Fruit fly (Drosophila melanogaster) whole organism, embryonic: ENCODE measurements around the gene CG31321.
A peak's percentile ranks its signal among the peaks of the same experiment; 100 is the strongest.

Experiments used
- ATbp ChIP-seq: fragments of 200-800 bp; sonication (Bioruptor generic); optimal IDR thresholded peaks from 2 replicates; lab custom pipeline; 2017; ENCODE audit warnings: missing biosample characterization, mild to moderate bottlenecking, missing genetic modification characterization, missing genetic modification reagents
- CG10147 ChIP-seq: fragments of 200-800 bp; sonication (Bioruptor generic); optimal IDR thresholded peaks from 2 replicates; lab custom pipeline; 2019; ENCODE audit warnings: missing biosample characterization, mild to moderate bottlenecking, missing genetic modification characterization, moderate library complexity
- CG10274 ChIP-seq: fragments of 200-800 bp; sonication (Bioruptor generic); optimal IDR thresholded peaks from 3 replicates; lab custom pipeline; 2017; ENCODE audit warnings: missing biosample characterization, mild to moderate bottlenecking, missing genetic modification characterization
- CG10959 ChIP-seq: fragments of 200-800 bp; sonication (Bioruptor generic); IDR thresholded peaks from 2 replicates; pipeline ENCODE4 v1.3.6; 2022; ENCODE audit warnings: missing biosample characterization, missing genetic modification characterization
- CG10979 ChIP-seq: fragments of 200-800 bp; sonication (Bioruptor generic); optimal IDR thresholded peaks from 2 replicates; lab custom pipeline; 2018; ENCODE audit warnings: missing biosample characterization, mild to moderate bottlenecking, missing genetic modification characterization, moderate library complexity
- CG12155 ChIP-seq: fragments of 200-800 bp; sonication (Bioruptor generic); optimal IDR thresholded peaks from 3 replicates; lab custom pipeline; 2016; ENCODE audit warnings: missing biosample characterization, missing genetic modification characterization
- CG12299 ChIP-seq: fragments of 200-800 bp; sonication (Bioruptor generic); optimal IDR thresholded peaks from 2 replicates; lab custom pipeline; 2018; ENCODE audit warnings: missing biosample characterization, mild to moderate bottlenecking, missing genetic modification characterization
- CG13287 ChIP-seq: fragments of 200-800 bp; sonication (Bioruptor generic); IDR thresholded peaks from 2 replicates; pipeline ENCODE4 v1.3.6; 2022; ENCODE audit warnings: missing biosample characterization, missing genetic modification characterization; ENCODE audit not compliant: partially characterized antibody
- CG13894 ChIP-seq: fragments of 200-800 bp; sonication (Bioruptor generic); optimal IDR thresholded peaks from 3 replicates; lab custom pipeline; 2018; ENCODE audit warnings: missing biosample characterization, mild to moderate bottlenecking, missing genetic modification characterization, moderate library complexity
- CG14667 ChIP-seq: fragments of 200-800 bp; sonication (Bioruptor generic); IDR thresholded peaks from 2 replicates; pipeline ENCODE4 v1.3.6; 2022; ENCODE audit warnings: missing biosample characterization, missing genetic modification characterization
- CG1603 ChIP-seq: fragments of 200-800 bp; sonication (Bioruptor generic); optimal IDR thresholded peaks from 2 replicates; lab custom pipeline; 2019; ENCODE audit warnings: missing biosample characterization, mild to moderate bottlenecking, missing genetic modification characterization, moderate library complexity
- CG16813 ChIP-seq: fragments of 200-800 bp; sonication (Bioruptor generic); IDR thresholded peaks from 3 replicates; pipeline ENCODE4 v1.3.6; 2022; ENCODE audit warnings: missing biosample characterization, missing genetic modification characterization; ENCODE audit not compliant: partially characterized antibody
- CG17385 ChIP-seq: fragments of 200-800 bp; sonication (Bioruptor generic); optimal IDR thresholded peaks from 3 replicates; lab custom pipeline; 2018; ENCODE audit warnings: missing biosample characterization, mild to moderate bottlenecking, missing genetic modification characterization
- CG18011 ChIP-seq: fragments of 200-800 bp; sonication (Bioruptor generic); optimal IDR thresholded peaks from 2 replicates; lab custom pipeline; 2017; ENCODE audit warnings: missing biosample characterization, missing genetic modification characterization, mild to moderate bottlenecking, moderate library complexity, missing genotype
- CG3407 ChIP-seq: fragments of 200-800 bp; sonication (Bioruptor generic); optimal IDR thresholded peaks from 2 replicates; lab custom pipeline; 2018; ENCODE audit warnings: missing biosample characterization, mild to moderate bottlenecking, missing genetic modification characterization
- CG4404 ChIP-seq: fragments of 200-800 bp; sonication (Bioruptor generic); IDR thresholded peaks from 2 replicates; pipeline ENCODE4 v1.3.6; 2022; ENCODE audit warnings: missing biosample characterization, missing genetic modification characterization
- CG8089 ChIP-seq: fragments of 200-800 bp; sonication (Bioruptor generic); optimal IDR thresholded peaks from 3 replicates; lab custom pipeline; 2016; ENCODE audit warnings: missing biosample characterization, missing genetic modification characterization
- CG8290 ChIP-seq, 3 experiments: fragments of 200-800 bp; sonication (Bioruptor generic); optimal IDR thresholded peaks; 2 replicates each; lab custom pipeline; 2016 to 2019; ENCODE audit warnings: missing biosample characterization in 3 of 3, missing genetic modification characterization in 3 of 3, mild to moderate bottlenecking in 2 of 3, moderate library complexity in 1 of 3
- CG9797 ChIP-seq: fragments of 200-800 bp; sonication (Bioruptor generic); optimal IDR thresholded peaks from 3 replicates; lab custom pipeline; 2018; ENCODE audit warnings: missing biosample characterization, mild to moderate bottlenecking, missing genetic modification characterization
- CTCF ChIP-seq: fragments of 200-800 bp; sonication (Bioruptor generic); optimal IDR thresholded peaks from 2 replicates; lab custom pipeline; 2017; ENCODE audit warnings: missing biosample characterization, mild to moderate bottlenecking, missing genetic modification characterization, moderate library complexity
- D ChIP-seq, 2 experiments: fragments of 200-800 bp in 1 of 2; fragments of >200 bp in 1 of 2; sonication (Bioruptor generic) in 1 of 2; optimal IDR thresholded peaks; 2 replicates in 1 of 2; 3 replicates in 1 of 2; lab custom pipeline; 2017; ENCODE audit warnings: mild to moderate bottlenecking in 1 of 2, missing biosample characterization in 1 of 2, missing genetic modification characterization in 1 of 2, missing genetic modification reagents in 1 of 2
- E2f2 ChIP-seq: fragments of 200-800 bp; sonication (Bioruptor generic); IDR thresholded peaks from 2 replicates; pipeline ENCODE4 v1.3.6; 2022; ENCODE audit warnings: missing biosample characterization, missing genetic modification characterization
- Hmr ChIP-seq: fragments of 200-800 bp; sonication (Bioruptor generic); optimal IDR thresholded peaks from 3 replicates; lab custom pipeline; 2017; ENCODE audit warnings: mild to moderate bottlenecking, missing biosample characterization, missing genetic modification reagents, missing genetic modification characterization
- Hr51 ChIP-seq, 2 experiments: fragments of 200-800 bp; sonication (Bioruptor generic); optimal IDR thresholded peaks; 2 replicates in 1 of 2; 3 replicates in 1 of 2; lab custom pipeline; 2016 to 2018; ENCODE audit warnings: missing biosample characterization in 2 of 2, missing genetic modification characterization in 2 of 2, mild to moderate bottlenecking in 1 of 2, moderate library complexity in 1 of 2
- MTF-1 ChIP-seq: fragments of 200-800 bp; sonication (Bioruptor generic); optimal IDR thresholded peaks from 2 replicates; lab custom pipeline; 2018; ENCODE audit warnings: missing biosample characterization, mild to moderate bottlenecking, missing genetic modification characterization, borderline replicate concordance
- Meics ChIP-seq: fragments of 200-800 bp; sonication (Bioruptor generic); optimal IDR thresholded peaks from 2 replicates; lab custom pipeline; 2017; ENCODE audit warnings: missing biosample characterization, mild to moderate bottlenecking, missing genetic modification characterization
- NC2α ChIP-seq: fragments of 200-800 bp; sonication (Bioruptor generic); optimal IDR thresholded peaks from 2 replicates; lab custom pipeline; 2016; ENCODE audit warnings: missing biosample characterization, missing genetic modification characterization
- Rfx ChIP-seq: fragments of 200-800 bp; sonication (Bioruptor generic); IDR thresholded peaks from 2 replicates; pipeline ENCODE4 v1.3.6; 2022; ENCODE audit warnings: missing biosample characterization, missing genetic modification characterization
- Taf1 ChIP-seq: fragments of 200-800 bp; sonication (Bioruptor generic); IDR thresholded peaks from 2 replicates; pipeline ENCODE4 v1.3.6; 2022; ENCODE audit warnings: missing biosample characterization, missing genetic modification characterization
- ara ChIP-seq: fragments of 200-800 bp; sonication (Bioruptor generic); IDR thresholded peaks from 2 replicates; pipeline ENCODE4 v1.3.6; 2022; ENCODE audit warnings: missing biosample characterization, missing genetic modification characterization
- bowl ChIP-seq: fragments of 200-800 bp; sonication (Bioruptor generic); IDR thresholded peaks from 2 replicates; pipeline ENCODE4 v1.3.6; 2022; ENCODE audit warnings: missing biosample characterization, missing genetic modification characterization
- ci ChIP-seq: fragments of 200-800 bp; sonication (Bioruptor generic); IDR thresholded peaks from 3 replicates; pipeline ENCODE4 v1.3.6; 2022; ENCODE audit warnings: missing biosample characterization, missing genetic modification characterization
- da ChIP-seq: fragments of 200-800 bp; sonication (Bioruptor generic); optimal IDR thresholded peaks from 2 replicates; lab custom pipeline; 2016; ENCODE audit warnings: missing biosample characterization, missing genetic modification characterization
- dpn ChIP-seq, 2 experiments: fragments of 200-800 bp; sonication (Bioruptor generic); optimal IDR thresholded peaks; 3 replicates each; lab custom pipeline; 2016; ENCODE audit warnings: missing biosample characterization in 2 of 2, missing genetic modification characterization in 2 of 2
- ewg ChIP-seq: fragments of 200-800 bp; sonication (Bioruptor generic); optimal IDR thresholded peaks from 3 replicates; lab custom pipeline; 2017; ENCODE audit warnings: mild to moderate bottlenecking, missing biosample characterization, missing genetic modification reagents, missing genetic modification characterization
- fd3F ChIP-seq: fragments of 200-800 bp; sonication (Bioruptor generic); optimal IDR thresholded peaks from 2 replicates; lab custom pipeline; 2018; ENCODE audit warnings: missing biosample characterization, mild to moderate bottlenecking, missing genetic modification characterization, moderate library complexity
- ind ChIP-seq: fragments of 200-800 bp; sonication (Bioruptor generic); optimal IDR thresholded peaks from 3 replicates; lab custom pipeline; 2016; ENCODE audit warnings: missing biosample characterization, missing genetic modification characterization
- insv ChIP-seq, 2 experiments: fragments of 200-800 bp; sonication (Bioruptor generic); optimal IDR thresholded peaks; 3 replicates each; lab custom pipeline; 2016 to 2018; ENCODE audit warnings: missing biosample characterization in 2 of 2, missing genetic modification characterization in 2 of 2
- kay ChIP-seq: fragments of 200-800 bp; sonication (Bioruptor generic); optimal IDR thresholded peaks from 2 replicates; lab custom pipeline; 2016; ENCODE audit warnings: missing biosample characterization, missing genetic modification characterization
- luna ChIP-seq: fragments of 200-800 bp; sonication (Bioruptor generic); optimal IDR thresholded peaks from 2 replicates; lab custom pipeline; 2016; ENCODE audit warnings: missing biosample characterization, missing genetic modification characterization
- pum ChIP-seq: fragments of 200-800 bp; sonication (Bioruptor generic); optimal IDR thresholded peaks from 2 replicates; lab custom pipeline; 2016; ENCODE audit warnings: missing biosample characterization, missing genetic modification characterization
- ranshi ChIP-seq: fragments of 200-800 bp; sonication (Bioruptor generic); IDR thresholded peaks from 2 replicates; pipeline ENCODE4 v1.3.6; 2022; ENCODE audit warnings: missing biosample characterization, missing genetic modification characterization
- row ChIP-seq: fragments of 200-800 bp; sonication (Bioruptor generic); IDR thresholded peaks from 3 replicates; pipeline ENCODE4 v1.3.6; 2022; ENCODE audit warnings: missing biosample characterization, missing genetic modification characterization
- sob ChIP-seq: fragments of 200-800 bp; sonication (Bioruptor generic); IDR thresholded peaks from 2 replicates; pipeline ENCODE4 v1.3.6; 2022; ENCODE audit warnings: missing biosample characterization, missing genetic modification characterization
- sqz ChIP-seq: fragments of 200-800 bp; sonication (Bioruptor generic); optimal IDR thresholded peaks from 3 replicates; lab custom pipeline; 2018; ENCODE audit warnings: missing biosample characterization, mild to moderate bottlenecking, missing genetic modification characterization
- tap ChIP-seq: fragments of 200-800 bp; optimal IDR thresholded peaks from 3 replicates; lab custom pipeline; 2019; ENCODE audit warnings: missing biosample characterization, mild to moderate bottlenecking, missing genetic modification characterization, moderate library complexity
- usp ChIP-seq: fragments of >200 bp; optimal IDR thresholded peaks from 2 replicates; lab custom pipeline; 2017; ENCODE audit warnings: missing biosample characterization, missing genetic modification characterization
- wek ChIP-seq: fragments of 200-800 bp; sonication (Bioruptor generic); optimal IDR thresholded peaks from 3 replicates; lab custom pipeline; 2018; ENCODE audit warnings: missing biosample characterization, mild to moderate bottlenecking, missing genetic modification characterization, moderate library complexity

CG31321 gene

DNA sequence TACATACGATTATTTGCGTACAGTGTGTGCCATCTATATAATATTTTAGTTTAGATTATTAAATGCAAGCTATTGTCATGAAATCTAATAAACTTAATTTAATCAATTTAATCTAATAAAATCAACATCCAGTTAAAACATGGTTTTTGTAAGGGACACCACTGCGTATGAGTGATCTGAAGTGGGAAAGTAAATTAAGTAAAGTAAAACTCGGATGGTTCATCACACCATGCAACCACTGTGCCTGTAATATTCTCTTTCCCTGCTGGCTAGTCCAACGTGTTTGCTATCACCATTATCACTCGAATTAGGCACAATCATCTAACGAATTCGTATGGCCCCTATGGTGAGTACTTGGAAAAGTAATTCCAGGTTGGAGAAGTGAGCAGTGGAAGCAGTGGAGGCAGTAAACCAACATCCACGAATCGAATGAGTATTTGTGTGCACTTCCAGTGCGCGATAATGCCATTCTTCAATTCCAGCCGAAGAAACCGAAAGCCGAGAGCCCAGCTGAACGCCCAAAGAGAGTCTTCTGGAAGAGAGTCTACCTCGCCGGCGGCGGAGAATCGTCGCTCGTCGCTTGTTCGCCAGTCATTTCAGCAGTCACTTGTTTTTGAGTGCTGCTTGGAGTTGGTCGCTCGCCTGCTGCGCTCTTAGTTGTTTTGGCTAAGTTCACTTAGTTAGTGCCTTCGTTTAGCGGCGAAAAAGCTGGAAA lies 21.3 kb upstream of the CG31321 start, which contains the start of gene red (continued):
- TF ChIP-seq da (GFP tag; lab: Kevin White, UChicago): no peak
- TF ChIP-seq CTCF (GFP tag; lab: Kevin White, UChicago): peak; percentile 28
- peak; percentile 62 for TF ChIP-seq fd3F
- no peak for TF ChIP-seq D (optimal IDR thresholded peaks at IDR 0.05; lab: Kevin White, UChicago)
- TF ChIP-seq D (GFP tag; optimal IDR thresholded peaks at IDR 0.05; lab: Kevin White, UChicago): peak; percentile 63
- TF ChIP-seq CG10979 (tag; lab: Kevin White, UChicago): peak; percentile 68
- TF ChIP-seq Hr51 (GFP tag; optimal IDR thresholded peaks at IDR 0.05; lab: Kevin White, UChicago): peak; percentile 47 to 84
- TF ChIP-seq ewg (GFP tag; lab: Kevin White, UChicago): peak; percentile 47
- peak; percentile 51; the same call in 1 of the 2 replicates for TF ChIP-seq E2f2
- peak; percentile 64; the same call in 2 of the 3 replicates for TF ChIP-seq ci (GFP tag; lab: Robert Waterston, UW)
- peak; percentile 29 for TF ChIP-seq CG8290 (GFP tag; optimal IDR thresholded peaks at IDR 0.05; lab: Kevin White, UChicago)
- TF ChIP-seq CG8290 (tag; optimal IDR thresholded peaks at IDR 0.05; lab: Kevin White, UChicago): peak in 1 of 2 experiments; percentile 67
- TF ChIP-seq luna (GFP tag; lab: Kevin White, UChicago): no peak
- peak; percentile 49 to 66 for TF ChIP-seq dpn (GFP tag; optimal IDR thresholded peaks at IDR 0.05; lab: Kevin White, UChicago)
- no peak for TF ChIP-seq CG8089 (GFP tag; lab: Kevin White, UChicago)
- TF ChIP-seq wek (GFP tag; lab: Kevin White, UChicago): peak; percentile 26
- TF ChIP-seq Meics (GFP tag; lab: Kevin White, UChicago): peak; percentile 83
- peak; percentile 52 for TF ChIP-seq CG10147
- peak; percentile 76 for TF ChIP-seq tap (tag; lab: Kevin White, UChicago)
- peak; percentile 47 for TF ChIP-seq CG1603 (tag; lab: Kevin White, UChicago)
- peak; percentile 47 for TF ChIP-seq sqz (GFP tag; lab: Kevin White, UChicago)
- peak; percentile 90 for TF ChIP-seq row (GFP tag; lab: Robert Waterston, UW)
- TF ChIP-seq CG10959 (GFP tag; lab: Robert Waterston, UW): no peak
- TF ChIP-seq Hmr (GFP tag; lab: Kevin White, UChicago): peak; percentile 70
- peak; percentile 15 for TF ChIP-seq CG3407
- TF ChIP-seq ind (GFP tag; lab: Kevin White, UChicago): peak; percentile 69
- TF ChIP-seq CG4404 (GFP tag; lab: Robert Waterston, UW): peak; percentile 44; the same call in 1 of the 2 replicates
- no peak for TF ChIP-seq NC2α
- no peak for TF ChIP-seq CG16813 (GFP tag; lab: Robert Waterston, UW)
- no peak for TF ChIP-seq CG9797
- peak; percentile 47 for TF ChIP-seq CG12299 (tag; lab: Kevin White, UChicago)
- peak; percentile 66 for TF ChIP-seq Taf1 (GFP tag; lab: Robert Waterston, UW)
- TF ChIP-seq sob (GFP tag; lab: Robert Waterston, UW): peak; percentile 77
- peak; percentile 13; the same call in 1 of the 2 replicates for TF ChIP-seq CG13287
- peak; percentile 84 for TF ChIP-seq Rfx (GFP tag; lab: Robert Waterston, UW)
- TF ChIP-seq CG18011 (GFP tag; lab: Kevin White, UChicago): peak; percentile 54
- peak; percentile 70 for TF ChIP-seq CG12155 (GFP tag; lab: Kevin White, UChicago)
- peak; percentile 48 for TF ChIP-seq pum (GFP tag; lab: Kevin White, UChicago)
- peak; percentile 77 for TF ChIP-seq CG17385 (GFP tag; lab: Kevin White, UChicago)
- TF ChIP-seq CG13894 (tag; lab: Kevin White, UChicago): peak; percentile 57
- peak; percentile 44 for TF ChIP-seq MTF-1 (GFP tag; lab: Kevin White, UChicago)
- no peak for TF ChIP-seq usp (GFP tag; lab: Kevin White, UChicago)
- TF ChIP-seq bowl (GFP tag; lab: Robert Waterston, UW): no peak
- TF ChIP-seq CG10274: peak; percentile 68
- TF ChIP-seq kay: no peak
- peak; percentile 35; the same call in 1 of the 2 replicates for TF ChIP-seq CG14667 (GFP tag; lab: Robert Waterston, UW)
- no peak for TF ChIP-seq insv (GFP tag; optimal IDR thresholded peaks at IDR 0.05; lab: Kevin White, UChicago)
- peak; percentile 63 for TF ChIP-seq ATbp (GFP tag; lab: Kevin White, UChicago)
- TF ChIP-seq ara (GFP tag; lab: Robert Waterston, UW): peak; percentile 66
- TF ChIP-seq ranshi (GFP tag; lab: Robert Waterston, UW): peak; percentile 70; the same call in 1 of the 2 replicates
